Worm (Caenorhabditis elegans) whole organism, early embryonic: Measurements from ENCODE around the gene M02B7.2.

ENCODE experiments used
- aly-1 ChIP-seq: sonication (generic microtip); optimal IDR thresholded peaks from 2 replicates; lab custom pipeline; 2016; ENCODE audit warnings: missing genetic modification characterization, missing compliant biosample characterization
- ama-1 ChIP-seq: fragments of 150-350 bp; optimal IDR thresholded peaks from 2 replicates; lab custom pipeline; 2014
- ceh-13 ChIP-seq: fragments of 200-800 bp; sonication (Bioruptor generic); optimal IDR thresholded peaks from 2 replicates; lab custom pipeline; 2018; ENCODE audit warnings: mild to moderate bottlenecking, missing genetic modification characterization, missing compliant biosample characterization
- flt-1 ChIP-seq: fragments of 200-800 bp; sonication (Bioruptor generic); IDR thresholded peaks from 2 replicates; pipeline ENCODE4 v1.3.6; 2022; ENCODE audit warnings: missing genetic modification characterization, missing compliant biosample characterization
- scrt-1 ChIP-seq: fragments of 200-800 bp; sonication (Bioruptor generic); IDR thresholded peaks from 2 replicates; pipeline ENCODE4 v1.3.6; 2022; ENCODE audit warnings: missing genetic modification characterization, missing compliant biosample characterization
- sea-1 ChIP-seq: fragments of 200-800 bp; sonication (Bioruptor generic); conservative IDR thresholded peaks from 2 replicates; pipeline ENCODE4 v1.3.6; 2022; ENCODE audit warnings: missing genetic modification characterization, missing compliant biosample characterization
- tbx-11 ChIP-seq: fragments of 200-800 bp; sonication (Bioruptor generic); IDR thresholded peaks from 2 replicates; pipeline ENCODE4 v1.3.6; 2022; ENCODE audit warnings: missing genetic modification characterization, missing compliant biosample characterization
- tbx-37 ChIP-seq: fragments of 200-800 bp; sonication (Bioruptor generic); conservative IDR thresholded peaks from 2 replicates; pipeline ENCODE4 v1.3.6; 2022; ENCODE audit warnings: missing genetic modification reagents, missing genetic modification characterization, missing compliant biosample characterization
- tra-4 ChIP-seq: sonication (generic microtip); optimal IDR thresholded peaks from 2 replicates; lab custom pipeline; 2017; ENCODE audit warnings: missing genetic modification characterization, missing compliant biosample characterization

DNA sequence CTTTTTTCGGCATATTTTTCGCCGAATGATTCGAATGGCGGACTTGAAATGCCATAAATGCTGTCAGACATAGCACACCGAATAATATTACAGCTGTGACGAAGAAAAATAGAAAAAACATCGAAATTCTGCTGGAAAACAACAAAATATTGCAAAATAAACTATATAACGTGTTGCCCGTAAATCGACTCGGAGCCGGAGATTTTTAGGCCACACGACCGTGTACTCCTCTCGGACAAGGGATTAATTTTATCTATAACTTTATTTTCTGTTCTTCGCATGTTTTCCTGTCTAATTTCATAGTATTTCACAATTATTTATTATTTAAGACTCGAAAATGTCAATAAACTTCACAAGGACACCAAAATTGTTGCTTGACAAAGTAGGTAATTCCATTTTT, at the start of gene M02B7.2, which contains the start of gene algn-14:
- no peak for TF ChIP-seq ceh-13 (GFP tag; lab: Kevin White, UChicago)
- TF ChIP-seq scrt-1 (GFP tag; lab: Robert Waterston, UW) = no peak
- TF ChIP-seq sea-1 (GFP tag; lab: Robert Waterston, UW) = no peak
- TF ChIP-seq ama-1 (lab: Kevin White, UChicago) = no peak
- TF ChIP-seq aly-1 (tag; lab: Kevin White, UChicago) = no peak
- TF ChIP-seq tbx-37 (GFP tag; lab: Robert Waterston, UW) = peak; percentile 63; the same call in 1 of the 2 replicates
- TF ChIP-seq tra-4 (tag; lab: Kevin White, UChicago) = no peak
- TF ChIP-seq tbx-11 = no peak
- no peak for TF ChIP-seq flt-1 (GFP tag; lab: Robert Waterston, UW)
